Fruit fly (Drosophila melanogaster): ENCODE data around the gene CG1387.

Gene CG1387

DNA sequence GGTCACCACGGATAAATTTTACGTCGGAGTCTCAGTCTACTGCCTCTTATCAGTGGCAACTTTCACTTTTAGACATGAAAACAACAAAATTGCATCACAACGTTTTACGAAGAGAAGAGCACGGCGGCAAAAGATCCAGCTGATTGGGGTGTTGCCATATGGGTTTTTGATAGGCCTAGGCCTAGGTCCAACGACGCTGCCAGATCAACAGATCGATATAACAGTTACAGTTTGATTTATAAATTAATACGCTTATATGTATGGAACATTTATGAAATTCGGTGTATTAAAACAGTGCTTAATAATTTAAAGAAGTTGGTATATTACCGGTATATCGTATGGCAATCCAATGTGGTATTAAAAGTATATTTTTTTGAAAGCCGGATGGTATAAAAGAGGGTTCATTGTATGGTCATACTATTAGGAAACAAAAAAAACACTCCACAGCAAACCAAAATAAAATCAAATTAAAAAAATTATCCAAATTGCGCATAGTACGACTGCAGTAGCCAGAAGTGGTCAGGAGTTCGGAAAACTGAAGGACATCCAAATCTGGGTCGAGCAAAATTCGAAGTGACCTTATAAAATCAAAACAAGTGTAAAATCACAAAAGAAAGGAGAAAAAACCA, 51.2 kb downstream of the CG1387 start, which contains the start of gene CG1440 (continued):
- peak in 1 of 3 experiments; percentile 59 for TF ChIP-seq Stat92E (GFP tag; optimal IDR thresholded peaks at IDR 0.05)
- TF ChIP-seq CG12391 (tag; optimal IDR thresholded peaks at IDR 0.05): peak; percentile 66
- TF ChIP-seq knrl (GFP tag; IDR thresholded peaks at IDR 0.05; ENCODE audit: partially characterized antibody): peak; percentile 11; the same call in 1 of the 3 replicates
- TF ChIP-seq pho (GFP tag; optimal IDR thresholded peaks at IDR 0.05): peak; percentile 28
- TF ChIP-seq CG3281 (GFP tag; optimal IDR thresholded peaks at IDR 0.05): no peak
- TF ChIP-seq CG4617 (GFP tag; optimal IDR thresholded peaks at IDR 0.05; ENCODE audit: borderline replicate concordance): peak; percentile 20
- no peak for TF ChIP-seq klu (GFP tag; IDR thresholded peaks at IDR 0.05)
- TF ChIP-seq tup (GFP tag; optimal IDR thresholded peaks at IDR 0.05): no peak
- peak; percentile 21 for TF ChIP-seq CG6813 (GFP tag; optimal IDR thresholded peaks at IDR 0.05)
- TF ChIP-seq Ets65A (GFP tag): peak; percentile 31
- no peak for TF ChIP-seq CG6175 (GFP tag; IDR thresholded peaks at IDR 0.05)
- peak; percentile 21 for TF ChIP-seq Mes4 (GFP tag; optimal IDR thresholded peaks at IDR 0.05)

DNA sequence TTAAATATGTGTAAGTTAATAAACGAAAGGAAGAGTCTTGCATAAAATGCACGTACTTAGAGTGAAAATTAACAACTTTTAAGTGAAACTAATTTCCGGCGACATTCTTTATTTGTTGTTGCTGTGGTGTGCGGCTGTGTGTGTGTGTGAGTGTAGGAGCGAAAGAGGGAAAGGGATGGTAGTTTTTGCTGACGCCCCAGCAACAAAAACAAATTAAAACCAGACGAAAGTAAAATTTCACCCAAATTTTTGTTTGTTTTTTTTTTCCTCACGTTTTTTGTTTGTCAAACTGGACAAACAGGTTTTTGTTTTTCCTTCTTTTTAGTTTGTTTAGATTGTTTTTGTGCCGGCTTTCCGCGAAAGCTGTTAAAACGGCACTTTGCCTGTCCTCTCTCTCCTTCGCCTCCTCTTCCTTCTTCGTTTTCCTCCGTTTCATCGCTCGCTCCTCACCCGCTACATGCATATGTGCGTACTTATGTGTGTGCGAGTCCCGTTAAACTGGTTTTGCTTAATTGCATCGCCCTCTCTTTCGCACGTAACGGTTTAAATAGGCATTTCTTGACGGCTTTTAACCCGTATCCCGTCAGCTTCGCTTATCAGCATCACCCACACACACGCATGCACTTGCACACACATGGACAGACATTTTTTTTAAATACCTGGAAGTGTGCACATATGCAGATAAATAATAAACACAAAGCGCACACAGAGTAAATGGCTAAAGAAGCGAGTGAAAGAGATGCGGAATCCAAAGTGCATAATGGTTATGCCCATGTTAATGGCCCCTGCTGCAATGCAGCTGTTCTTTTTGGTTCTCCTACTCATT, 51.9 kb downstream of the CG1387 start, which contains the start of gene Miga:
Miga (minus strand) TSS at position 536 of the 826 bp plus-strand sequence.
- TF ChIP-seq Opbp (GFP tag; IDR thresholded peaks at IDR 0.05; ENCODE audit: partially characterized antibody): peak; percentile 32; the same call in 1 of the 3 replicates
- TF ChIP-seq sna (GFP tag; IDR thresholded peaks at IDR 0.05; ENCODE audit: partially characterized antibody): 0 out of 2 replicates have a peak, but pooled peaks have one; percentile 27
- peak; percentile 72 for TF ChIP-seq pros (GFP tag; optimal IDR thresholded peaks at IDR 0.05)
- peak; percentile 30 for TF ChIP-seq CG1832 (GFP tag; optimal IDR thresholded peaks at IDR 0.05)
- TF ChIP-seq CG6272 (GFP tag; IDR thresholded peaks at IDR 0.05): no peak
- TF ChIP-seq Eip74EF (GFP tag; optimal IDR thresholded peaks at IDR 0.05): peak in 1 of 2 experiments; percentile 12
- TF ChIP-seq psq (GFP tag; optimal IDR thresholded peaks at IDR 0.05): peak; percentile 80
- peak; percentile 33 for TF ChIP-seq gsb-n (tag; optimal IDR thresholded peaks at IDR 0.05)
- no peak for TF ChIP-seq luna (GFP tag; optimal IDR thresholded peaks at IDR 0.05)
- TF ChIP-seq CG15269 (tag; optimal IDR thresholded peaks at IDR 0.05): peak; percentile 22
- peak; percentile 60 for TF ChIP-seq kni (GFP tag; optimal IDR thresholded peaks at IDR 0.05)
- TF ChIP-seq CG14710 (tag; optimal IDR thresholded peaks at IDR 0.05): peak; percentile 7
- peak; percentile 91 for TF ChIP-seq Blimp-1 (GFP tag; optimal IDR thresholded peaks at IDR 0.05)
- TF ChIP-seq zen (tag; optimal IDR thresholded peaks at IDR 0.05): peak; percentile 84
- peak; percentile 47 for TF ChIP-seq gcm (GFP tag; optimal IDR thresholded peaks at IDR 0.05)
- TF ChIP-seq tll (GFP tag; optimal IDR thresholded peaks at IDR 0.05): peak in 1 of 2 experiments; percentile 55
- TF ChIP-seq CG31224 (GFP tag; IDR thresholded peaks at IDR 0.05): no peak
- TF ChIP-seq sd (tag; optimal IDR thresholded peaks at IDR 0.05): peak; percentile 51
- TF ChIP-seq D19A (tag; optimal IDR thresholded peaks at IDR 0.05): no peak
- peak; percentile 68 for TF ChIP-seq crol (GFP tag; IDR thresholded peaks at IDR 0.05)
- TF ChIP-seq chinmo (GFP tag; IDR thresholded peaks at IDR 0.05; ENCODE audit: partially characterized antibody): peak; percentile 85; the same call in 1 of the 4 replicates
- TF ChIP-seq CG11398 (GFP tag; optimal IDR thresholded peaks at IDR 0.05): no peak
- TF ChIP-seq CG8924 (tag; optimal IDR thresholded peaks at IDR 0.05): peak; percentile 23
- peak; percentile 46 for TF ChIP-seq oc (tag; optimal IDR thresholded peaks at IDR 0.05)
- TF ChIP-seq otp (GFP tag; IDR thresholded peaks at IDR 0.05): 0 out of 3 replicates have a peak, but pooled peaks have one; percentile 5
- peak; percentile 19 for TF ChIP-seq sqz (GFP tag; optimal IDR thresholded peaks at IDR 0.05)
- TF ChIP-seq rib (GFP tag; IDR thresholded peaks at IDR 0.05): peak; percentile 42; the same call in 1 of the 2 replicates
- TF ChIP-seq Myb (GFP tag; optimal IDR thresholded peaks at IDR 0.05): peak; percentile 2
- TF ChIP-seq CG15479 (GFP tag; optimal IDR thresholded peaks at IDR 0.05): peak; percentile 90
- no peak for TF ChIP-seq Gug (GFP tag; IDR thresholded peaks at IDR 0.05)
- TF ChIP-seq CG32772 (GFP tag; IDR thresholded peaks at IDR 0.05): no peak
- no peak for TF ChIP-seq CG15601 (tag; optimal IDR thresholded peaks at IDR 0.05)
